Worm (Caenorhabditis elegans): ENCODE results near the gene nhr-31.

Gene nhr-31

ce11 chrIV:8005376-8005775 is 23.9 kb downstream of the nhr-31 start:
- TF ChIP-seq fos-1 (tag; optimal IDR thresholded peaks at IDR 0.05) (peak; percentile 23), peb-1 (tag; optimal IDR thresholded peaks at IDR 0.05) (no peak)

- TF ChIP-seq F13H6.1 (tag; optimal IDR thresholded peaks at IDR 0.05) (no peak), mab-5 (tag; optimal IDR thresholded peaks at IDR 0.05) (no peak), nhr-129 (tag; optimal IDR thresholded peaks at IDR 0.05) (no peak), lsy-2 (tag; optimal IDR thresholded peaks at IDR 0.05) (no peak), fos-1 (tag; optimal IDR thresholded peaks at IDR 0.05) (no peak), unc-39 (tag; optimal IDR thresholded peaks at IDR 0.05) (no peak), egl-27 (tag; optimal IDR thresholded peaks at IDR 0.05) (no peak), peb-1 (tag; optimal IDR thresholded peaks at IDR 0.05) (no peak), ztf-4 (tag; optimal IDR thresholded peaks at IDR 0.05) (no peak), crh-2 (tag; optimal IDR thresholded peaks at IDR 0.05) (no peak)
Observed at ce11 chrIV:8004019-8004418, 25.3 kb downstream of the nhr-31 start, which contains the start of gene rig-4. rig-4 (minus strand) TSS chrIV:8004119.

ce11 chrIV:8000763-8001162 is 28.6 kb downstream of the nhr-31 start:
- TF ChIP-seq ztf-4 (tag; optimal IDR thresholded peaks at IDR 0.05) (no peak), nhr-25 (tag; optimal IDR thresholded peaks at IDR 0.05) (peak; percentile 31)

ce11 chrIV:7994715-7995114 is 34.6 kb downstream of the nhr-31 start:
- no peak for TF ChIP-seq dmd-4 (tag; optimal IDR thresholded peaks at IDR 0.05)

- TF ChIP-seq elt-3 (tag; optimal IDR thresholded peaks at IDR 0.05) (no peak), nhr-129 (tag; optimal IDR thresholded peaks at IDR 0.05) (no peak), skn-1 (tag; optimal IDR thresholded peaks at IDR 0.05) (no peak)
Observed at ce11 chrIV:7988385-7988784, 40.9 kb downstream of the nhr-31 start, which contains the start of gene col-115. col-115 (plus strand) TSS chrIV:7988685.

- TF ChIP-seq nhr-77 (tag; optimal IDR thresholded peaks at IDR 0.05) (no peak), unc-55 (GFP tag; optimal IDR thresholded peaks at IDR 0.05) (peak; percentile 45), dmd-4 (tag; optimal IDR thresholded peaks at IDR 0.05) (no peak)
Observed at ce11 chrIV:7987083-7987482, 42.2 kb downstream of the nhr-31 start, which contains the start of gene mec-17. mec-17 (minus strand) TSS chrIV:7987183.

ce11 chrIV:7985737-7986136 is 43.6 kb downstream of the nhr-31 start:
- TF ChIP-seq ztf-4 (tag; optimal IDR thresholded peaks at IDR 0.05) (no peak), sem-4 (tag; optimal IDR thresholded peaks at IDR 0.05) (no peak), lin-11 (tag; optimal IDR thresholded peaks at IDR 0.05) (no peak), ztf-1 (GFP tag; conservative IDR thresholded peaks at IDR 0.05) (no peak), blmp-1 (tag; optimal IDR thresholded peaks at IDR 0.05; ENCODE audit: insufficient read depth) (peak; percentile 14), R02D3.7 (tag; optimal IDR thresholded peaks at IDR 0.05) (no peak), ztf-11 (tag; optimal IDR thresholded peaks at IDR 0.05) (no peak), mab-5 (tag; optimal IDR thresholded peaks at IDR 0.05) (no peak), nhr-12 (tag; optimal IDR thresholded peaks at IDR 0.05) (no peak), fos-1 (tag; optimal IDR thresholded peaks at IDR 0.05) (peak; percentile 68), nhr-21 (tag; optimal IDR thresholded peaks at IDR 0.05) (peak; percentile 42), nhr-25 (tag; optimal IDR thresholded peaks at IDR 0.05) (peak; percentile 57)

- peak; percentile 8 for TF ChIP-seq nhr-25 (tag; optimal IDR thresholded peaks at IDR 0.05)
- TF ChIP-seq mbf-1 (tag; optimal IDR thresholded peaks at IDR 0.05) = no peak
- no peak for TF ChIP-seq F13H6.1 (tag; optimal IDR thresholded peaks at IDR 0.05)
- TF ChIP-seq nhr-129 (tag; optimal IDR thresholded peaks at IDR 0.05) = peak; percentile 19
- no peak for TF ChIP-seq elt-1 (tag; optimal IDR thresholded peaks at IDR 0.05)
Observed at ce11 chrIV:7983728-7984346, 45.5 kb downstream of the nhr-31 start.
